Worm (Caenorhabditis elegans): ENCODE data around the gene F14H3.5.

F14H3.5 gene

DNA sequence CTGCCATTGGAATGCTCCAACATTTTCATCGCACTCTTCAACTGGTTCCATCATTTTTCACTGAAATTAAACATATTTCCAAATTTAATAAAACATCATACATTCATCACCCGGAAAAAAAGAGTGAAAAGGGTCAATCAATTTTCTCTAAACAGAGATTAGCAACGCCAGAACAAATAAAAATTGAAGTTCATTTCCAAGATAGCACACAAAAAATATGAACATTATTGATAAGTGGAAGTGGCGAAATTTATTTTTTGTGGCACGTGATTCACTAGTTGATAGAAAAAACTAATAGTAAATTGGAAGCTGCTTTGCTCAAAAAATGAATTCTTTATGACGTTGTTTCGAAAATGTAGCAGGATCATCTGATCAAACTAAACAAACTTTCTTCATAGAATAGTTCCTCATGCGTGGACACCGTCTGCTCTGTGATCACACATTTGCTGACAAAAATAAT is 18.4 kb upstream of the F14H3.5 start, which contains the start of the genes F14H3.12 and srj-29:
TSS of gene F14H3.12 (minus strand) at position 74 of the 460 bp plus-strand sequence.
TSS of gene srj-29 (plus strand) at position 410 of the 460 bp plus-strand sequence.
- TF ChIP-seq ztf-29 (GFP tag; IDR thresholded peaks at IDR 0.05) (no peak), T22C8.4 (GFP tag; IDR thresholded peaks at IDR 0.05) (no peak), ztf-23 (GFP tag; IDR thresholded peaks at IDR 0.05) (no peak), med-1 (GFP tag; optimal IDR thresholded peaks at IDR 0.05; ENCODE audit: insufficient read depth) (no peak), ref-1 (GFP tag; conservative IDR thresholded peaks at IDR 0.05) (no peak), cog-1 (tag; optimal IDR thresholded peaks at IDR 0.05) (no peak), flt-1 (GFP tag; IDR thresholded peaks at IDR 0.05) (no peak), tab-1 (GFP tag; IDR thresholded peaks at IDR 0.05) (no peak), klf-2 (GFP tag; conservative IDR thresholded peaks at IDR 0.05) (no peak)

- TF ChIP-seq cog-1 (tag; optimal IDR thresholded peaks at IDR 0.05) (no peak), med-1 (GFP tag; optimal IDR thresholded peaks at IDR 0.05; ENCODE audit: insufficient read depth) (no peak), tab-1 (GFP tag; IDR thresholded peaks at IDR 0.05) (no peak), ztf-29 (GFP tag; IDR thresholded peaks at IDR 0.05) (no peak), ztf-23 (GFP tag; IDR thresholded peaks at IDR 0.05) (no peak), flt-1 (GFP tag; IDR thresholded peaks at IDR 0.05) (no peak), klf-2 (GFP tag; conservative IDR thresholded peaks at IDR 0.05) (no peak), ref-1 (GFP tag; conservative IDR thresholded peaks at IDR 0.05) (no peak), T22C8.4 (GFP tag; IDR thresholded peaks at IDR 0.05) (no peak)
These were observed 17.0 kb upstream of the F14H3.5 start, which contains the start of gene srj-10 for ce11 chrV:16073856-16074255. Gene srj-10, minus strand, starts transcription at chrV:16073956.

- TF ChIP-seq tab-1 (GFP tag; IDR thresholded peaks at IDR 0.05) (no peak), T22C8.4 (GFP tag; IDR thresholded peaks at IDR 0.05) (no peak), cog-1 (tag; optimal IDR thresholded peaks at IDR 0.05) (no peak), ztf-23 (GFP tag; IDR thresholded peaks at IDR 0.05) (no peak), med-1 (GFP tag; optimal IDR thresholded peaks at IDR 0.05; ENCODE audit: insufficient read depth) (no peak), ref-1 (GFP tag; conservative IDR thresholded peaks at IDR 0.05) (no peak), klf-2 (GFP tag; conservative IDR thresholded peaks at IDR 0.05) (no peak), ztf-29 (GFP tag; IDR thresholded peaks at IDR 0.05) (no peak), flt-1 (GFP tag; IDR thresholded peaks at IDR 0.05) (no peak)
These were observed 14.3 kb upstream of the F14H3.5 start, which contains the start of gene nhr-176 for ce11 chrV:16071167-16071566. Gene nhr-176, plus strand, starts transcription at chrV:16071325.

DNA sequence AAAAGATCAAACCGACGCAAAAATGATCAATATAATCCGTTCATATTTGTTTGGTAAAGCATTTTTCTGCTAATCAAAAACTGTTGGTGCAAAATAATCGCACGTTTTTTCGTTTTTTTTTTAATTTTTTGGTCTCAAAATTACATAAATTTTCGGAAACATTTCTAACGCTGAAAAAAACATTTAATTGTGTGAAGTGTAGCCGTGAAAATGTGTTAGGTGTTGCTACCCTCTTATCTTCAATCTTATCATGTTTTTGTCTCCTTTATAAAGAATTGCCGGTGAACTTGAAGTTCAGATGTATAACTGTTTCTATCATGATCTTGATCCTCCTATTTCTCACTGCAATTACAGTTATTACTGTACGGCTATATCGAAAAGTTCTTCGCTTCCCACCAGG is 12.1 kb upstream of the F14H3.5 start, which contains the start of gene cyp-35D1:
TSS of gene cyp-35D1 (plus strand) at position 301 of the 400 bp plus-strand sequence.
- TF ChIP-seq ztf-23 (GFP tag; IDR thresholded peaks at IDR 0.05) (no peak), med-1 (GFP tag; optimal IDR thresholded peaks at IDR 0.05; ENCODE audit: insufficient read depth) (no peak), tab-1 (GFP tag; IDR thresholded peaks at IDR 0.05) (no peak), T22C8.4 (GFP tag; IDR thresholded peaks at IDR 0.05) (no peak), flt-1 (GFP tag; IDR thresholded peaks at IDR 0.05) (no peak), klf-2 (GFP tag; conservative IDR thresholded peaks at IDR 0.05) (no peak), cog-1 (tag; optimal IDR thresholded peaks at IDR 0.05) (no peak), ztf-29 (GFP tag; IDR thresholded peaks at IDR 0.05) (no peak), ref-1 (GFP tag; conservative IDR thresholded peaks at IDR 0.05) (no peak)

- no peak for TF ChIP-seq ztf-29 (GFP tag; IDR thresholded peaks at IDR 0.05)
- TF ChIP-seq med-1 (GFP tag; optimal IDR thresholded peaks at IDR 0.05; ENCODE audit: insufficient read depth) = no peak
- TF ChIP-seq ztf-23 (GFP tag; IDR thresholded peaks at IDR 0.05) = no peak
- no peak for TF ChIP-seq ref-1 (GFP tag; conservative IDR thresholded peaks at IDR 0.05)
- no peak for TF ChIP-seq flt-1 (GFP tag; IDR thresholded peaks at IDR 0.05)
- TF ChIP-seq cog-1 (tag; optimal IDR thresholded peaks at IDR 0.05) = no peak
- TF ChIP-seq tab-1 (GFP tag; IDR thresholded peaks at IDR 0.05) = no peak
- no peak for TF ChIP-seq T22C8.4 (GFP tag; IDR thresholded peaks at IDR 0.05)
These were observed 5.9 kb upstream of the F14H3.5 start, which contains the start of gene F14H3.14 for ce11 chrV:16062788-16063187. Gene F14H3.14, minus strand, starts transcription at chrV:16062888.

DNA sequence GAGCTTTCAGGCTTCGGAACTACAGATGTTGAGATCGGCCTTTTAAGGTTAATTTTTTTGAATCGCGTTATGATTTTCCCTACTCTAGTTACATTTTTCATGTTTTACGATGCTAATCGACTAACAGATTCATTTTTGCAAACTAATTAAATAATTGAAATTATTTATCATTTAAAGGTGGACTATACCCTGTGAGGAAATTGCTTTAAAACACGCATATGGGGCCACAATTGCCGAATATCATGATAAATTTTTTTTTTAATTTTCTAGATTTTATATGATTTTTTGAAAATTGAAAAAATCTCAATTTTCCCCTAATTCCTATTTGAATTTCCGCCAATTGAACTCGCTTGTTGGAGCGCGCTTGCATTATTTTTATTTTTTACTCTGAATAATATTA is 5.1 kb upstream of the F14H3.5 start, which contains the start of gene fbxa-100:
TSS of gene fbxa-100 (minus strand) at position 101 of the 400 bp plus-strand sequence.
- no peak for TF ChIP-seq med-1 (GFP tag; optimal IDR thresholded peaks at IDR 0.05; ENCODE audit: insufficient read depth)

ce11 chrV:16060135-16060534 is 3.3 kb upstream of the F14H3.5 start, which contains the start of gene F14H3.15:
Gene F14H3.15, minus strand, starts transcription at chrV:16060235.
- TF ChIP-seq ztf-29 (GFP tag; IDR thresholded peaks at IDR 0.05) (no peak), tab-1 (GFP tag; IDR thresholded peaks at IDR 0.05) (no peak), klf-2 (GFP tag; conservative IDR thresholded peaks at IDR 0.05) (no peak), med-1 (GFP tag; optimal IDR thresholded peaks at IDR 0.05; ENCODE audit: insufficient read depth) (no peak), T22C8.4 (GFP tag; IDR thresholded peaks at IDR 0.05) (no peak), ztf-23 (GFP tag; IDR thresholded peaks at IDR 0.05) (no peak), cog-1 (tag; optimal IDR thresholded peaks at IDR 0.05) (no peak), ref-1 (GFP tag; conservative IDR thresholded peaks at IDR 0.05) (no peak), flt-1 (GFP tag; IDR thresholded peaks at IDR 0.05) (no peak)

- TF ChIP-seq tab-1 (GFP tag; IDR thresholded peaks at IDR 0.05) = no peak
- TF ChIP-seq med-1 (GFP tag; optimal IDR thresholded peaks at IDR 0.05; ENCODE audit: insufficient read depth) = no peak
- TF ChIP-seq T22C8.4 (GFP tag; IDR thresholded peaks at IDR 0.05) = no peak
- no peak for TF ChIP-seq ztf-29 (GFP tag; IDR thresholded peaks at IDR 0.05)
- no peak for TF ChIP-seq ztf-23 (GFP tag; IDR thresholded peaks at IDR 0.05)
- TF ChIP-seq flt-1 (GFP tag; IDR thresholded peaks at IDR 0.05) = no peak
- TF ChIP-seq klf-2 (GFP tag; conservative IDR thresholded peaks at IDR 0.05) = no peak
- no peak for TF ChIP-seq cog-1 (tag; optimal IDR thresholded peaks at IDR 0.05)
These were observed 2.0 kb upstream of the F14H3.5 start, which contains the start of gene F14H3.6 for ce11 chrV:16058872-16059271. Gene F14H3.6, minus strand, starts transcription at chrV:16058893.

- TF ChIP-seq flt-1 (GFP tag; IDR thresholded peaks at IDR 0.05) (no peak), med-1 (GFP tag; optimal IDR thresholded peaks at IDR 0.05; ENCODE audit: insufficient read depth) (no peak), klf-2 (GFP tag; conservative IDR thresholded peaks at IDR 0.05) (no peak), ztf-29 (GFP tag; IDR thresholded peaks at IDR 0.05) (no peak)
These were observed 1.8 kb downstream of the F14H3.5 start, which contains the start of gene F14H3.4 for ce11 chrV:16055031-16055430. Gene F14H3.4, minus strand, starts transcription at chrV:16055072.

ce11 chrV:16053373-16053772 is 3.5 kb downstream of the F14H3.5 start, which contains the start of gene F14H3.3:
Gene F14H3.3, minus strand, starts transcription at chrV:16053473.
- no peak for TF ChIP-seq T22C8.4 (GFP tag; IDR thresholded peaks at IDR 0.05)
